Worm (Caenorhabditis elegans): ENCODE results near the gene F14D7.8.

DNA sequence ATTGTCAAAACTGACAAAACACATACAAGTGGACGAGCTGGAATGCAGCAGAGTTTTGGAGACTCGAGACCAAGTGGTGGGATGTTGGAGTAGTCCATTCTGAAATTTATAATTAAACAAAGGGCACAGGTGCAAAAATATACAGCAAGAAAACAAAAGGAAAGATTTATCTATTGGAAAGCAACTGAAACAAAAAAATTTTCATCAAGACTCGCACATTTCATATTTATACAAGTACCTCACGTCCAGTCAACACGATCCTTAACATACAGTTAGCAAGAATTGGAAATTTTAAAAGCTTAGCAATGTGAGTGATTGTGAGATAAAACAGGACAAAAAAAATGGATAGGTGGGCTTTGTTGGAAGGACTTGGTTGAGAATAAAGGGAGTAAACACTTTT, 1.6 kb upstream of the F14D7.8 start, which contains the start of gene F47B8.1:
- TF ChIP-seq ets-7 (tag; optimal IDR thresholded peaks at IDR 0.05) = no peak
- no peak for TF ChIP-seq ama-1 (optimal IDR thresholded peaks at IDR 0.05)
- no peak for TF ChIP-seq B0310.2 (tag; optimal IDR thresholded peaks at IDR 0.05)
- TF ChIP-seq tbx-11 (GFP tag; IDR thresholded peaks at IDR 0.05) = no peak
- no peak for TF ChIP-seq hmg-4 (GFP tag; optimal IDR thresholded peaks at IDR 0.05)
- no peak for TF ChIP-seq tbx-37 (GFP tag; conservative IDR thresholded peaks at IDR 0.05)
- TF ChIP-seq sea-1 (GFP tag; conservative IDR thresholded peaks at IDR 0.05) = no peak
- no peak for TF ChIP-seq tra-4 (tag; optimal IDR thresholded peaks at IDR 0.05)
- TF ChIP-seq F13C5.2 (tag; optimal IDR thresholded peaks at IDR 0.05) = no peak
- TF ChIP-seq hnd-1 (tag; optimal IDR thresholded peaks at IDR 0.05) = no peak
- TF ChIP-seq hmbx-1 (tag; optimal IDR thresholded peaks at IDR 0.05) = no peak
